Fruit fly (Drosophila melanogaster) whole organism, embryonic: ENCODE results near the gene Ocrl.

ENCODE experiments used
- Bgb ChIP-seq: fragments of 200-800 bp; sonication (Bioruptor generic); IDR thresholded peaks from 2 replicates; pipeline ENCODE4 v1.3.6; 2022; ENCODE audit warnings: missing biosample characterization, missing genetic modification characterization; ENCODE audit not compliant: partially characterized antibody
- Blimp-1 ChIP-seq: fragments of 200-800 bp; sonication (Bioruptor generic); optimal IDR thresholded peaks from 3 replicates; lab custom pipeline; 2018; ENCODE audit warnings: missing biosample characterization, missing genetic modification characterization, mild to moderate bottlenecking, moderate library complexity, missing genetic modification reagents
- CG11723 ChIP-seq: fragments of 200-800 bp; sonication (Bioruptor generic); optimal IDR thresholded peaks from 2 replicates; lab custom pipeline; 2017; ENCODE audit warnings: missing biosample characterization, mild to moderate bottlenecking, missing genetic modification characterization
- CG14965 ChIP-seq: fragments of 200-800 bp; sonication (Bioruptor generic); optimal IDR thresholded peaks from 2 replicates; lab custom pipeline; 2016; ENCODE audit warnings: missing biosample characterization, missing genetic modification characterization, borderline replicate concordance
- CG15269 ChIP-seq: fragments of 200-800 bp; sonication (Bioruptor generic); optimal IDR thresholded peaks from 2 replicates; lab custom pipeline; 2018; ENCODE audit warnings: missing biosample characterization, mild to moderate bottlenecking, missing genetic modification characterization, moderate library complexity
- CG16863 ChIP-seq: fragments of 200-800 bp; sonication (Bioruptor generic); optimal IDR thresholded peaks from 3 replicates; lab custom pipeline; 2016; ENCODE audit warnings: missing biosample characterization, missing genetic modification characterization
- CG2116 ChIP-seq: fragments of 200-800 bp; sonication (Bioruptor generic); optimal IDR thresholded peaks from 3 replicates; lab custom pipeline; 2018; ENCODE audit warnings: missing biosample characterization, mild to moderate bottlenecking, missing genetic modification characterization
- CG32767 ChIP-seq: fragments of 200-800 bp; sonication (Bioruptor generic); IDR thresholded peaks from 2 replicates; pipeline ENCODE4 v1.3.6; 2022; ENCODE audit warnings: missing biosample characterization, missing genetic modification characterization
- CG34376 ChIP-seq: fragments of 200-800 bp; sonication (Bioruptor generic); optimal IDR thresholded peaks from 2 replicates; lab custom pipeline; 2018; ENCODE audit warnings: missing biosample characterization, mild to moderate bottlenecking, missing genetic modification characterization
- CG4707 ChIP-seq: fragments of 200-800 bp; sonication (Bioruptor generic); optimal IDR thresholded peaks from 2 replicates; lab custom pipeline; 2018; ENCODE audit warnings: missing biosample characterization, mild to moderate bottlenecking, missing genetic modification characterization, moderate library complexity
- CG7357 ChIP-seq: fragments of 200-800 bp; sonication (Bioruptor generic); IDR thresholded peaks from 3 replicates; pipeline ENCODE4 v1.3.6; 2022; ENCODE audit warnings: missing biosample characterization, missing genetic modification characterization
- CG8359 ChIP-seq: fragments of 200-800 bp; sonication (Bioruptor generic); optimal IDR thresholded peaks from 2 replicates; lab custom pipeline; 2017; ENCODE audit warnings: missing biosample characterization, mild to moderate bottlenecking, missing genetic modification characterization, borderline replicate concordance
- D19A ChIP-seq: fragments of 200-800 bp; optimal IDR thresholded peaks from 3 replicates; lab custom pipeline; 2019; ENCODE audit warnings: missing biosample characterization, mild to moderate bottlenecking, missing genetic modification characterization, moderate library complexity
- Deaf1 ChIP-seq: fragments of 200-800 bp; optimal IDR thresholded peaks from 3 replicates; lab custom pipeline; 2019; ENCODE audit warnings: missing biosample characterization, mild to moderate bottlenecking, missing genetic modification characterization, moderate library complexity
- Drgx ChIP-seq: fragments of 200-800 bp; sonication (Bioruptor generic); IDR thresholded peaks from 2 replicates; pipeline ENCODE4 v1.3.6; 2022; ENCODE audit warnings: missing biosample characterization, missing genetic modification characterization
- Fer2 ChIP-seq: fragments of 200-800 bp; sonication (Bioruptor generic); optimal IDR thresholded peaks from 2 replicates; lab custom pipeline; 2018; ENCODE audit warnings: missing biosample characterization, mild to moderate bottlenecking, missing genetic modification characterization, moderate library complexity
- H2.0 ChIP-seq: fragments of 200-800 bp; sonication (Bioruptor generic); IDR thresholded peaks from 2 replicates; pipeline ENCODE4 v1.3.6; 2022; ENCODE audit warnings: missing biosample characterization, missing genetic modification characterization
- Jarid2 ChIP-seq: fragments of 200-800 bp; sonication (Bioruptor generic); optimal IDR thresholded peaks from 3 replicates; lab custom pipeline; 2017; ENCODE audit warnings: mild to moderate bottlenecking, missing biosample characterization, missing genetic modification reagents, missing genetic modification characterization
- Lpt ChIP-seq: fragments of >200 bp; optimal IDR thresholded peaks from 2 replicates; lab custom pipeline; 2018; ENCODE audit warnings: missing biosample characterization, missing genetic modification characterization
- MBD-R2 ChIP-seq: fragments of 200-800 bp; sonication (Bioruptor generic); IDR thresholded peaks from 2 replicates; pipeline ENCODE4 v1.3.6; 2022; ENCODE audit warnings: missing biosample characterization, missing genetic modification characterization
- MESR4 ChIP-seq: fragments of 200-800 bp; sonication (Bioruptor generic); optimal IDR thresholded peaks from 2 replicates; lab custom pipeline; 2018; ENCODE audit warnings: missing biosample characterization, mild to moderate bottlenecking, missing genetic modification characterization, moderate library complexity
- MTF-1 ChIP-seq: fragments of 200-800 bp; sonication (Bioruptor generic); optimal IDR thresholded peaks from 2 replicates; lab custom pipeline; 2018; ENCODE audit warnings: missing biosample characterization, mild to moderate bottlenecking, missing genetic modification characterization, borderline replicate concordance
- Meics ChIP-seq: fragments of 200-800 bp; sonication (Bioruptor generic); optimal IDR thresholded peaks from 2 replicates; lab custom pipeline; 2017; ENCODE audit warnings: missing biosample characterization, mild to moderate bottlenecking, missing genetic modification characterization
- Opbp ChIP-seq: fragments of 200-800 bp; sonication (Bioruptor generic); IDR thresholded peaks from 3 replicates; pipeline ENCODE4 v1.3.6; 2022; ENCODE audit warnings: missing biosample characterization, missing genetic modification characterization; ENCODE audit not compliant: partially characterized antibody
- Pdp1 ChIP-seq, 2 experiments: fragments of 200-800 bp; sonication (Bioruptor generic); optimal IDR thresholded peaks; 3 replicates each; lab custom pipeline; 2016; ENCODE audit warnings: missing biosample characterization in 2 of 2, missing genetic modification characterization in 2 of 2, mild to moderate bottlenecking in 1 of 2, moderate library complexity in 1 of 2
- cad ChIP-seq: fragments of >200 bp; optimal IDR thresholded peaks from 2 replicates; lab custom pipeline; 2017; ENCODE audit warnings: missing biosample characterization, missing genetic modification characterization
- cg ChIP-seq: fragments of 200-800 bp; sonication (Bioruptor generic); optimal IDR thresholded peaks from 3 replicates; lab custom pipeline; 2019; ENCODE audit warnings: missing biosample characterization, mild to moderate bottlenecking, missing genetic modification characterization, moderate library complexity
- crp ChIP-seq, 2 experiments: fragments of 200-800 bp; sonication (Bioruptor generic); optimal IDR thresholded peaks; 2 replicates in 1 of 2; 3 replicates in 1 of 2; lab custom pipeline; 2017; ENCODE audit warnings: missing biosample characterization in 2 of 2, missing genetic modification characterization in 2 of 2, mild to moderate bottlenecking in 1 of 2, moderate library complexity in 1 of 2
- dm ChIP-seq: fragments of 200-800 bp; sonication (Bioruptor generic); optimal IDR thresholded peaks from 3 replicates; lab custom pipeline; 2016; ENCODE audit warnings: missing biosample characterization, missing genetic modification characterization
- dmrt11E ChIP-seq: fragments of 200-800 bp; sonication (Bioruptor generic); optimal IDR thresholded peaks from 3 replicates; lab custom pipeline; 2018; ENCODE audit warnings: missing biosample characterization, mild to moderate bottlenecking, missing genetic modification characterization, moderate library complexity
- eyg ChIP-seq: fragments of 200-800 bp; sonication (Bioruptor generic); optimal IDR thresholded peaks from 3 replicates; lab custom pipeline; 2016; ENCODE audit warnings: missing biosample characterization, missing genetic modification characterization
- grn ChIP-seq: fragments of 200-800 bp; sonication (Bioruptor generic); optimal IDR thresholded peaks from 3 replicates; lab custom pipeline; 2017; ENCODE audit warnings: missing biosample characterization, missing genetic modification characterization
- gro ChIP-seq: fragments of 200-800 bp; sonication (Bioruptor generic); optimal IDR thresholded peaks from 2 replicates; lab custom pipeline; 2016; ENCODE audit warnings: missing biosample characterization, missing genetic modification characterization
- hbn ChIP-seq: fragments of 200-800 bp; sonication (Bioruptor generic); IDR thresholded peaks from 2 replicates; pipeline ENCODE4 v1.3.6; 2022; ENCODE audit warnings: missing biosample characterization, missing genetic modification characterization; ENCODE audit not compliant: partially characterized antibody
- hth ChIP-seq: fragments of >200 bp; optimal IDR thresholded peaks from 2 replicates; lab custom pipeline; 2017; ENCODE audit warnings: inconsistent platforms
- jigr1 ChIP-seq: fragments of 200-800 bp; sonication (Bioruptor generic); IDR thresholded peaks from 3 replicates; pipeline ENCODE4 v1.3.6; 2022; ENCODE audit warnings: missing biosample characterization, missing genetic modification characterization
- oc ChIP-seq: fragments of 200-800 bp; sonication (Bioruptor generic); optimal IDR thresholded peaks from 2 replicates; lab custom pipeline; 2018; ENCODE audit warnings: missing biosample characterization, mild to moderate bottlenecking, missing genetic modification characterization, moderate library complexity
- pros ChIP-seq: fragments of 200-800 bp; sonication (Bioruptor generic); optimal IDR thresholded peaks from 3 replicates; lab custom pipeline; 2019; ENCODE audit warnings: missing biosample characterization, mild to moderate bottlenecking, missing genetic modification characterization, moderate library complexity
- sd ChIP-seq: fragments of 200-800 bp; sonication (Bioruptor generic); optimal IDR thresholded peaks from 3 replicates; lab custom pipeline; 2018; ENCODE audit warnings: missing biosample characterization, mild to moderate bottlenecking, missing genetic modification characterization, moderate library complexity
- ttk ChIP-seq: fragments of 200-800 bp; sonication (Bioruptor generic); IDR thresholded peaks from 2 replicates; pipeline ENCODE4 v2.1.2; 2022; ENCODE audit warnings: missing biosample characterization, missing genetic modification characterization
- vvl ChIP-seq: fragments of 200-800 bp; sonication (Bioruptor generic); IDR thresholded peaks from 2 replicates; pipeline ENCODE4 v1.3.6; 2022; ENCODE audit warnings: missing biosample characterization, missing genetic modification characterization
- wor ChIP-seq: fragments of 200-800 bp; sonication (Bioruptor generic); IDR thresholded peaks from 2 replicates; pipeline ENCODE4 v1.3.6; 2022; ENCODE audit warnings: missing biosample characterization, missing genetic modification characterization

Ocrl gene

DNA sequence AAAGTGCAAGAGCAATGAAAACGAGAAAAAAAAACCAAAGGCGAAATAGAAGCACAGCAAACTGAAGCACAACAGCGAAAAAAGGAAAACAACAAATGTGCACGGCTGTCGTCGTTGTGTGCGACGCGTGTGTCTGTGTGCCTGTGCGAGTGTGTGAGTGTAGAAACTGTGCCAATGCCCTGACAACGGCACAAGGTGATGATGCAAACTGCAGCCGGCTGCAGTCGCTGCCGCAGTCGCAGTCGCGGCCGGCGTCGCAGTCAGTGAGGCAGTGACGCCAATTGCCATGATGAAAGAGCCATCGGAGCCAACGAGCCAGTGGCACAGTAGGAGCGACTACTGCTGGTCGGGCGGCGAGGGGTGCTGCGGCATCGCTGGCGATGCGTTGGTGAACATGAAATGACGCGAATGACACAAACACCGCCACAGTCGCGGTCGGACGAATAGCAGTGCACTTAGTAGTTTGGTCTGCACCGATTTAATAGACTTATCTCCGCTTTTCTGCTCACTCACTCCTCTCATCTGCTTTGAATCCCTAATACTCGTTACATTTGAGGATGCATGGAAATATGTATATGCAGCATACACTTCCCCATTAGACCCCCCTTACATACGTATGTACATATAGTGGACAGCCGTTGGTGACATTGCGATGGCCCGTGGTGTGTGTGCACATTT lies 45.9 kb downstream of the Ocrl start (continued):
- TF ChIP-seq oc: peak; percentile 55
- TF ChIP-seq crp (GFP tag; optimal IDR thresholded peaks at IDR 0.05; lab: Kevin White, UChicago): peak in 1 of 2 experiments; percentile 26
- no peak for TF ChIP-seq CG34376 (GFP tag; lab: Kevin White, UChicago)
- TF ChIP-seq Jarid2 (GFP tag; lab: Kevin White, UChicago): peak; percentile 26
- peak; percentile 52 for TF ChIP-seq CG15269
- peak; percentile 58 for TF ChIP-seq cg
- no peak for TF ChIP-seq dm
- no peak for TF ChIP-seq CG14965
- peak; percentile 18 for TF ChIP-seq sd (tag; lab: Kevin White, UChicago)
- 0 out of 3 replicates have a peak, but pooled peaks have one; percentile 11 for TF ChIP-seq jigr1
- no peak for TF ChIP-seq cad (GFP tag; lab: Kevin White, UChicago)
- TF ChIP-seq Bgb (GFP tag; lab: Robert Waterston, UW): no peak
- TF ChIP-seq CG16863 (GFP tag; lab: Kevin White, UChicago): peak; percentile 53
- TF ChIP-seq CG4707 (GFP tag; lab: Kevin White, UChicago): peak; percentile 64

- no peak for TF ChIP-seq Opbp (GFP tag; lab: Robert Waterston, UW)
- no peak for TF ChIP-seq CG11723 (GFP tag; lab: Kevin White, UChicago)
- no peak for TF ChIP-seq MESR4 (GFP tag; lab: Kevin White, UChicago)
- TF ChIP-seq Lpt (GFP tag; lab: Kevin White, UChicago): no peak
- peak; percentile 91 for TF ChIP-seq Blimp-1
- no peak for TF ChIP-seq CG7357
- no peak for TF ChIP-seq ttk (GFP tag; lab: Robert Waterston, UW)
- TF ChIP-seq Drgx (GFP tag; lab: Robert Waterston, UW): peak; percentile 66
- TF ChIP-seq dmrt11E (tag; lab: Kevin White, UChicago): no peak
- no peak for TF ChIP-seq gro (GFP tag; lab: Kevin White, UChicago)
- no peak for TF ChIP-seq CG8359 (GFP tag; lab: Kevin White, UChicago)
- no peak for TF ChIP-seq D19A (tag; lab: Kevin White, UChicago)
- no peak for TF ChIP-seq CG2116 (GFP tag; lab: Kevin White, UChicago)
- no peak for TF ChIP-seq hbn (GFP tag; lab: Robert Waterston, UW)
- TF ChIP-seq wor (GFP tag; lab: Robert Waterston, UW): no peak
- TF ChIP-seq vvl: 0 out of 2 replicates have a peak, but pooled peaks have one; percentile 5
- no peak for TF ChIP-seq CG32767 (GFP tag; lab: Robert Waterston, UW)
- TF ChIP-seq pros (GFP tag; lab: Kevin White, UChicago): peak; percentile 18
- no peak for TF ChIP-seq hth (lab: Kevin White, UChicago)
- no peak for TF ChIP-seq MBD-R2 (GFP tag; lab: Robert Waterston, UW)
- TF ChIP-seq grn (GFP tag; lab: Kevin White, UChicago): no peak
- no peak for TF ChIP-seq Fer2 (tag; lab: Kevin White, UChicago)
- no peak for TF ChIP-seq H2.0 (GFP tag; lab: Robert Waterston, UW)
- TF ChIP-seq MTF-1 (GFP tag; lab: Kevin White, UChicago): no peak
- TF ChIP-seq Pdp1 (GFP tag; optimal IDR thresholded peaks at IDR 0.05; lab: Kevin White, UChicago): peak in 1 of 2 experiments; percentile 70
- no peak for TF ChIP-seq eyg
- TF ChIP-seq Deaf1 (tag; lab: Kevin White, UChicago): peak; percentile 77
- no peak for TF ChIP-seq Meics
Observed at dm6 chrX:1969775-1970574, 47.2 kb downstream of the Ocrl start.
